Worm (Caenorhabditis elegans) whole organism, L4 larva: ENCODE data around the gene Y38H8A.12.
"Not testable (repeated sequence)": the region's sequence is repeated elsewhere in the genome, so short reads cannot be mapped to it uniquely, and the experiment has no call there.

Source experiments
- Y105C5A.15 ChIP-seq: fragments of 200-800 bp; sonication (Bioruptor generic); IDR thresholded peaks from 2 replicates; pipeline ENCODE4 v1.3.6; 2022; ENCODE audit warnings: missing genetic modification characterization, missing compliant biosample characterization
- aha-1 ChIP-seq: fragments of 150-350 bp; peaks from one replicate; lab custom pipeline; 2014; ENCODE audit warnings: missing biosample characterization, missing genetic modification characterization
- ceh-28 ChIP-seq: fragments of 150-350 bp; optimal IDR thresholded peaks from 2 replicates; lab custom pipeline; 2014; ENCODE audit warnings: missing biosample characterization, missing genetic modification reagents, missing genetic modification characterization
- jun-1 ChIP-seq: fragments of 150-350 bp; optimal IDR thresholded peaks from 2 replicates; lab custom pipeline; 2014; ENCODE audit warnings: missing biosample characterization, missing genetic modification reagents, missing genetic modification characterization
- lin-39 ChIP-seq: fragments of 150-350 bp; optimal IDR thresholded peaks from 2 replicates; lab custom pipeline; 2014; ENCODE audit warnings: missing biosample characterization, missing genetic modification reagents, missing genetic modification characterization
- lir-3 ChIP-seq: sonication (generic microtip); optimal IDR thresholded peaks from 2 replicates; lab custom pipeline; 2016; ENCODE audit warnings: mild to moderate bottlenecking, missing genetic modification characterization, missing compliant biosample characterization
- mxl-3 ChIP-seq: fragments of 200-800 bp; sonication (Bioruptor generic); optimal IDR thresholded peaks from 2 replicates; lab custom pipeline; 2018; ENCODE audit warnings: mild to moderate bottlenecking, missing genetic modification characterization, missing compliant biosample characterization
- nhr-237 ChIP-seq: sonication (generic microtip); optimal IDR thresholded peaks from 2 replicates; lab custom pipeline; 2017; ENCODE audit warnings: missing biosample characterization, missing genetic modification characterization
- nhr-41 ChIP-seq: fragments of 200-800 bp; sonication (Bioruptor generic); IDR thresholded peaks from 2 replicates; pipeline ENCODE4 v1.3.6; 2022; ENCODE audit warnings: missing genetic modification reagents, missing genetic modification characterization, missing compliant biosample characterization
- skn-1 ChIP-seq: fragments of 150-350 bp; optimal IDR thresholded peaks from 2 replicates; lab custom pipeline; 2014; ENCODE audit warnings: missing biosample characterization, missing genetic modification characterization
- snpc-4 ChIP-seq: fragments of 150-350 bp; optimal IDR thresholded peaks from 2 replicates; lab custom pipeline; 2014; ENCODE audit warnings: missing biosample characterization, missing genetic modification characterization
- unc-39 ChIP-seq: sonication (generic microtip); optimal IDR thresholded peaks from 2 replicates; lab custom pipeline; 2017; ENCODE audit warnings: missing biosample characterization, missing genetic modification characterization
- zag-1 ChIP-seq: fragments of 150-350 bp; optimal IDR thresholded peaks from 2 replicates; lab custom pipeline; 2014; ENCODE audit warnings: missing biosample characterization, missing genetic modification characterization

- not testable (repeated sequence) for TF ChIP-seq jun-1 (tag; lab: Kevin White, UChicago); unc-39 (tag; lab: Kevin White, UChicago); lin-39; nhr-237; ceh-28; skn-1 (tag; lab: Kevin White, UChicago); aha-1; mxl-3 (GFP tag; lab: Kevin White, UChicago); Y105C5A.15; nhr-41 (GFP tag; lab: Robert Waterston, UW); zag-1 (tag; lab: Kevin White, UChicago); lir-3 (tag; lab: Kevin White, UChicago); snpc-4
These were observed 1.5 kb upstream of the Y38H8A.12 start for ce11 chrIV:13462165-13462712.
